Worm (Caenorhabditis elegans) whole organism, young adult: ENCODE measurements around the gene atp-2.

Experiments
- B0035.1 ChIP-seq: sonication (generic microtip); optimal IDR thresholded peaks from 2 replicates; lab custom pipeline; 2016; ENCODE audit warnings: missing genetic modification characterization, mild to moderate bottlenecking, missing compliant biosample characterization, missing genotype, missing genetic modification reagents
- B0336.3 ChIP-seq: fragments of 200-800 bp; sonication (Bioruptor generic); IDR thresholded peaks from 2 replicates; pipeline ENCODE4 v1.3.6; 2022; ENCODE audit warnings: missing genetic modification characterization, missing compliant biosample characterization
- F10E7.11 ChIP-seq: sonication (generic microtip); optimal IDR thresholded peaks from 2 replicates; lab custom pipeline; 2017; ENCODE audit warnings: mild to moderate bottlenecking, missing genetic modification characterization, moderate library complexity, missing compliant biosample characterization
- F49E8.2 ChIP-seq: sonication (generic microtip); optimal IDR thresholded peaks from 3 replicates; lab custom pipeline; 2017; ENCODE audit warnings: missing genetic modification characterization, mild to moderate bottlenecking, missing compliant biosample characterization, antibody characterized with exemption, moderate library complexity; ENCODE audit not compliant: insufficient read depth
- F57C9.4 ChIP-seq: sonication (generic microtip); optimal IDR thresholded peaks from 2 replicates; lab custom pipeline; 2017; ENCODE audit warnings: mild to moderate bottlenecking, missing genetic modification characterization, missing compliant biosample characterization
- T07F8.4 ChIP-seq: sonication (generic microtip); optimal IDR thresholded peaks from 2 replicates; lab custom pipeline; 2016; ENCODE audit warnings: mild to moderate bottlenecking, missing genetic modification characterization, moderate library complexity, missing compliant biosample characterization
- T26A5.8 ChIP-seq: sonication (generic microtip); optimal IDR thresholded peaks from 2 replicates; lab custom pipeline; 2016; ENCODE audit warnings: missing genetic modification characterization, missing compliant biosample characterization
- Y53G8AR.9 ChIP-seq: fragments of 200-800 bp; sonication (Bioruptor generic); conservative IDR thresholded peaks from 2 replicates; pipeline ENCODE4 v1.3.6; 2022; ENCODE audit warnings: missing genetic modification reagents, missing genetic modification characterization, missing compliant biosample characterization
- cebp-2 ChIP-seq: fragments of 200-800 bp; sonication (Bioruptor generic); IDR thresholded peaks from 2 replicates; pipeline ENCODE4 v1.3.6; 2022; ENCODE audit warnings: missing genetic modification characterization, missing compliant biosample characterization
- ceh-100 ChIP-seq: fragments of 200-800 bp; sonication (Bioruptor generic); IDR thresholded peaks from 2 replicates; pipeline ENCODE4 v1.3.6; 2022; ENCODE audit warnings: missing genetic modification reagents, missing genetic modification characterization, missing compliant biosample characterization
- ceh-40 ChIP-seq: fragments of 200-800 bp; sonication (Bioruptor generic); IDR thresholded peaks from 2 replicates; pipeline ENCODE4 v1.3.6; 2022; ENCODE audit warnings: missing genetic modification characterization, missing compliant biosample characterization
- efl-1 ChIP-seq: fragments of 150-350 bp; optimal IDR thresholded peaks from 2 replicates; lab custom pipeline; 2014; ENCODE audit warnings: missing biosample characterization, missing genetic modification reagents, missing genetic modification characterization
- ekl-4 ChIP-seq: fragments of 200-800 bp; sonication (Bioruptor generic); IDR thresholded peaks from 2 replicates; pipeline ENCODE4 v1.3.6; 2022; ENCODE audit warnings: missing genetic modification reagents, missing genetic modification characterization, missing compliant biosample characterization
- ets-4 ChIP-seq: fragments of 200-800 bp; sonication (Bioruptor generic); optimal IDR thresholded peaks from 2 replicates; lab custom pipeline; 2018; ENCODE audit warnings: mild to moderate bottlenecking, missing genetic modification characterization, missing compliant biosample characterization
- hlh-12 ChIP-seq: sonication (generic microtip); optimal IDR thresholded peaks from 2 replicates; lab custom pipeline; 2016; ENCODE audit warnings: missing genetic modification characterization, missing compliant biosample characterization
- hlh-26 ChIP-seq: fragments of 200-800 bp; sonication (Bioruptor generic); conservative IDR thresholded peaks from 2 replicates; pipeline ENCODE4 v1.3.6; 2022; ENCODE audit warnings: missing genetic modification reagents, missing genetic modification characterization, missing compliant biosample characterization
- hmg-1.2 ChIP-seq: fragments of 200-800 bp; sonication (Bioruptor generic); IDR thresholded peaks from 2 replicates; pipeline ENCODE4 v1.3.6; 2022; ENCODE audit warnings: missing genetic modification reagents, missing genetic modification characterization, missing compliant biosample characterization
- lin-26 ChIP-seq: fragments of 200-800 bp; sonication (Bioruptor generic); IDR thresholded peaks from 2 replicates; pipeline ENCODE4 v1.3.6; 2022; ENCODE audit warnings: missing genetic modification reagents, missing genetic modification characterization, missing compliant biosample characterization
- lin-35 ChIP-seq, 3 experiments: fragments of 150-350 bp in 2 of 3; sonication (generic microtip) in 1 of 3; optimal IDR thresholded peaks; 2 replicates each; lab custom pipeline; 2014 to 2018; ENCODE audit warnings: missing biosample characterization in 3 of 3, missing genetic modification characterization in 3 of 3, missing genetic modification reagents in 3 of 3
- lin-40 ChIP-seq: sonication (generic microtip); optimal IDR thresholded peaks from 2 replicates; lab custom pipeline; 2016; ENCODE audit warnings: missing genetic modification characterization, mild to moderate bottlenecking, missing compliant biosample characterization, missing genotype, missing genetic modification reagents
- lin-54 ChIP-seq: fragments of 200-800 bp; sonication (Bioruptor generic); optimal IDR thresholded peaks from 2 replicates; lab custom pipeline; 2018; ENCODE audit warnings: mild to moderate bottlenecking, missing genetic modification characterization, missing compliant biosample characterization
- lsl-1 ChIP-seq: fragments of 200-800 bp; sonication (Bioruptor generic); optimal IDR thresholded peaks from 2 replicates; lab custom pipeline; 2018; ENCODE audit warnings: mild to moderate bottlenecking, missing genetic modification characterization, moderate library complexity, missing compliant biosample characterization
- madf-6 ChIP-seq: fragments of 200-800 bp; sonication (Bioruptor generic); IDR thresholded peaks from 2 replicates; pipeline ENCODE4 v1.3.6; 2022; ENCODE audit warnings: missing genetic modification reagents, missing genetic modification characterization, missing compliant biosample characterization
- mcd-1 ChIP-seq: fragments of 200-800 bp; sonication (Bioruptor generic); IDR thresholded peaks from 2 replicates; pipeline ENCODE4 v1.3.6; 2022; ENCODE audit warnings: missing genetic modification reagents, missing genetic modification characterization, missing compliant biosample characterization
- nfya-1 ChIP-seq: sonication (generic microtip); optimal IDR thresholded peaks from 2 replicates; lab custom pipeline; 2017; ENCODE audit warnings: antibody characterized with exemption, missing compliant biosample characterization, missing genetic modification characterization, borderline replicate concordance; ENCODE audit not compliant: insufficient read depth
- nhr-120 ChIP-seq: fragments of 200-800 bp; sonication (Bioruptor generic); IDR thresholded peaks from 2 replicates; pipeline ENCODE4 v1.3.6; 2022; ENCODE audit warnings: missing genetic modification characterization, missing compliant biosample characterization
- nhr-27 ChIP-seq: fragments of 200-800 bp; sonication (Bioruptor generic); optimal IDR thresholded peaks from 2 replicates; lab custom pipeline; 2018; ENCODE audit warnings: mild to moderate bottlenecking, missing genetic modification characterization, moderate library complexity, missing compliant biosample characterization
- nhr-90 ChIP-seq: sonication (generic microtip); optimal IDR thresholded peaks from 2 replicates; lab custom pipeline; 2016; ENCODE audit warnings: missing genotype, mild to moderate bottlenecking, missing genetic modification characterization, missing compliant biosample characterization
- pha-4 ChIP-seq: fragments of 150-350 bp; sonication (generic microtip); optimal IDR thresholded peaks from 2 replicates; lab custom pipeline; 2014; ENCODE audit warnings: missing biosample characterization, missing genetic modification reagents, missing genetic modification characterization
- rpc-1 ChIP-seq, 2 experiments: fragments of 150-350 bp in 1 of 2; sonication (generic microtip) in 1 of 2; optimal IDR thresholded peaks; 2 replicates each; lab custom pipeline; 2014 to 2018; ENCODE audit warnings: missing biosample characterization in 1 of 2, missing genetic modification characterization in 1 of 2, missing genetic modification reagents in 1 of 2, missing genotype in 1 of 2
- sea-2 ChIP-seq: fragments of 200-800 bp; sonication (Bioruptor generic); IDR thresholded peaks from 2 replicates; pipeline ENCODE4 v1.3.6; 2022; ENCODE audit warnings: missing genetic modification characterization, missing compliant biosample characterization
- snpc-1.3 ChIP-seq: sonication (generic microtip); optimal IDR thresholded peaks from 2 replicates; lab custom pipeline; 2017; ENCODE audit warnings: missing genetic modification characterization, mild to moderate bottlenecking, missing compliant biosample characterization, antibody characterized with exemption, moderate library complexity, missing genotype, missing genetic modification reagents; ENCODE audit not compliant: insufficient read depth
- tbx-9 ChIP-seq: sonication (generic microtip); optimal IDR thresholded peaks from 2 replicates; lab custom pipeline; 2016; ENCODE audit warnings: borderline replicate concordance, missing genetic modification characterization, inconsistent platforms, missing compliant biosample characterization
- tlf-1 ChIP-seq: fragments of 200-800 bp; sonication (Bioruptor generic); optimal IDR thresholded peaks from 2 replicates; lab custom pipeline; 2018; ENCODE audit warnings: mild to moderate bottlenecking, missing genetic modification characterization, missing compliant biosample characterization
- unc-62 ChIP-seq: fragments of 150-350 bp; optimal IDR thresholded peaks from 2 replicates; lab custom pipeline; 2014; ENCODE audit warnings: missing biosample characterization, missing genetic modification reagents, missing genetic modification characterization
- ztf-18 ChIP-seq: sonication (generic microtip); optimal IDR thresholded peaks from 2 replicates; lab custom pipeline; 2016; ENCODE audit warnings: missing genotype, mild to moderate bottlenecking, missing genetic modification characterization, missing compliant biosample characterization
- ztf-22 ChIP-seq: fragments of 200-800 bp; sonication (Bioruptor generic); optimal IDR thresholded peaks from 2 replicates; lab custom pipeline; 2018; ENCODE audit warnings: mild to moderate bottlenecking, missing genetic modification characterization, moderate library complexity, missing compliant biosample characterization
- ztf-25 ChIP-seq: fragments of 200-800 bp; sonication (Bioruptor generic); IDR thresholded peaks from 2 replicates; pipeline ENCODE4 v1.3.6; 2022; ENCODE audit warnings: missing genetic modification reagents, missing genetic modification characterization, missing compliant biosample characterization

atp-2 gene

DNA sequence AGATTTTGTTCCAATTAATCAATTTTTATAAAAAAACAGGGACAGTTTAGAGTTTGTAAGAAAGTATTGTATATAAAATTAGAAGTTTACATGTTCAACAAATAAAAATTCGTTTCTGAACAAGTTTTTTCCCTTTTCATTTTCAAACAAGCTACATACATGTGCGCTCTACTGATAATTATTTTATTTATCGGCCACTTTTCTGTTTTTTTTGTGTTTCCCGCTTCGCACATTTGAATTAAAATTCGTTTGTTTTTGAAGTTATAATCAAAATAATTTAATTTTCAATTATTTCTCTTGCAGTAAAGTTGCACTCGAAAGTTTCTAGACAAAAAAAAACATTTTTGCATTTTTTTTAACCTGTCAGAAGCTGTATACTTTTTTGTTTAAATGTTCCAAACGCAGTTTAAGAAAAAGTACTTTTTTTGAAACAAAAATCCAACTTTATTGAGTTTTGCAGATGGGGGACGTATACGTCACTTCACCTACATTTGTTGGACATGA is 37.5 kb upstream of the atp-2 start, which contains the start of gene hira-1 (continued):
- TF ChIP-seq rpc-1 (optimal IDR thresholded peaks at IDR 0.05; lab: Kevin White, UChicago) (no peak), rpc-1 (tag; optimal IDR thresholded peaks at IDR 0.05; lab: Kevin White, UChicago) (no peak), ceh-40 (GFP tag; lab: Robert Waterston, UW) (no peak), efl-1 (GFP tag; lab: Kevin White, UChicago) (peak; percentile 60), F49E8.2 (tag; lab: Kevin White, UChicago) (no peak), lin-54 (GFP tag; lab: Kevin White, UChicago) (peak; percentile 37), hlh-26 (GFP tag; lab: Robert Waterston, UW) (no peak), T07F8.4 (tag; lab: Kevin White, UChicago) (no peak), Y53G8AR.9 (GFP tag; lab: Robert Waterston, UW) (no peak), mcd-1 (GFP tag; lab: Robert Waterston, UW) (peak; percentile 50; the same call in 1 of the 2 replicates), F57C9.4 (tag; lab: Kevin White, UChicago) (no peak), lsl-1 (GFP tag; lab: Kevin White, UChicago) (no peak), ztf-25 (GFP tag; lab: Robert Waterston, UW) (no peak), B0336.3 (no peak), lin-40 (tag; lab: Kevin White, UChicago) (no peak), nfya-1 (tag; lab: Kevin White, UChicago) (no peak), hlh-12 (tag; lab: Kevin White, UChicago) (no peak)
- TF ChIP-seq, all 124 proteins: peak for 5

DNA sequence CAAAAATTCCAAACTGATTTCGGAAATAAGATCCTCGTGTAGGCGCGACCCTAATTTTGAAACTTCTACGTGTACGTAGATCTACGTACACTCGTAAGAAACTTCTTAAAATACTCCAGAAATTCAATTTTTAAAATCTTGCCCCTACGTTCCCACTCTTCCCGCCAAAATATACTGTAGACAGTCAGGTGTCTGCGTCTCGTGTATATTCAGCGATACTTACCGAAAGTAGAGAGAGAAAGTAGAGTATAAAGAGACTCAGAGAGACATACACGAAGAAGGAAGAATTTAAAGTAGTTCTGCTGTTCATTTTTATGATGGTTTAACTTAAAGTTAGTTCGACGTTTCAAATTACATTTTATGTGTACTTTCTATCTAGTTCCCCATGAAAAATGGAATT is 35.0 kb upstream of the atp-2 start:
- peak; percentile 20; the same call in 1 of the 2 replicates for TF ChIP-seq hmg-1.2 (GFP tag; lab: Robert Waterston, UW)
- TF ChIP-seq ets-4 (GFP tag; lab: Kevin White, UChicago) = no peak
- TF ChIP-seq nhr-90 (tag; lab: Kevin White, UChicago) = no peak
- no peak for TF ChIP-seq nhr-27 (tag; lab: Kevin White, UChicago)

DNA sequence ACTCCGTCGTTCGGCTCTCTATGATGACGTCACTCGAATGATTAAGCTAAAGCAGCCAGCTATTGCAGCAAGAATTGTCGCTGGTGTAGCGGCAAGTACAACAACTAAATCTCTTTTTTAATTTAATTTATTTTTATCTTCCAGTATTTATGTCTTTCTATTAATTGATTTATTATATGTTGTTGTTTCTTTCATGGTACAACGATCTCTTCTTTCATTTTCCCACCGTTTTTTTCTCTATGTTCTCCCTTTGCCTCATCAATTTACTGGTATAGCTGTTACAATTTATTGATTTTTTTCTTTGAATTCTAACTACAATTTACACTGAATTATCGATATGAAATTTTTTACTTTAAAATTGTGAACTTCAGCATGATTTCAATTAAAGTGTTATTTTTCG is 32.5 kb upstream of the atp-2 start, which contains the start of gene moc-6:
Gene moc-6, plus strand, starts transcription at position 301 of the 400 bp plus-strand sequence.
- TF ChIP-seq snpc-1.3 (no peak), nhr-120 (GFP tag; lab: Robert Waterston, UW) (no peak), ceh-100 (GFP tag; lab: Robert Waterston, UW) (no peak), tlf-1 (GFP tag; lab: Kevin White, UChicago) (no peak), ekl-4 (no peak), T26A5.8 (no peak), tbx-9 (tag; lab: Kevin White, UChicago) (no peak), pha-4 (tag; lab: Kevin White, UChicago) (no peak), ztf-18 (no peak), sea-2 (no peak), unc-62 (GFP tag; lab: Kevin White, UChicago) (no peak), lin-26 (GFP tag; lab: Robert Waterston, UW) (no peak), B0035.1 (tag; lab: Kevin White, UChicago) (no peak), madf-6 (GFP tag; lab: Robert Waterston, UW) (no peak), cebp-2 (GFP tag; lab: Robert Waterston, UW) (no peak), Y53G8AR.9 (GFP tag; lab: Robert Waterston, UW) (no peak), ztf-22 (GFP tag; lab: Kevin White, UChicago) (no peak), lin-35 (GFP tag; optimal IDR thresholded peaks at IDR 0.05; lab: Kevin White, UChicago) (no peak), F10E7.11 (no peak), B0336.3 (no peak)
